Worm (Caenorhabditis elegans) whole organism, young adult: ENCODE data around the gene C01G10.4.
"Not testable (repeated sequence)": the region's sequence is repeated elsewhere in the genome, so short reads cannot be mapped to it uniquely, and the experiment has no call there.

Experiments used
- B0035.1 ChIP-seq: sonication (generic microtip); optimal IDR thresholded peaks from 2 replicates; lab custom pipeline; 2016; ENCODE audit warnings: missing genetic modification characterization, mild to moderate bottlenecking, missing compliant biosample characterization, missing genotype, missing genetic modification reagents
- B0261.1 ChIP-seq: sonication (generic microtip); optimal IDR thresholded peaks from 2 replicates; lab custom pipeline; 2016; ENCODE audit warnings: mild to moderate bottlenecking, missing genetic modification characterization, moderate library complexity, missing compliant biosample characterization
- F22D6.2 ChIP-seq: sonication (generic microtip); optimal IDR thresholded peaks from 2 replicates; lab custom pipeline; 2016; ENCODE audit warnings: mild to moderate bottlenecking, missing genetic modification characterization, missing compliant biosample characterization
- F33H1.4 ChIP-seq: fragments of 200-800 bp; sonication (Bioruptor generic); IDR thresholded peaks from 2 replicates; pipeline ENCODE4 v1.3.6; 2022; ENCODE audit warnings: missing genetic modification reagents, missing genetic modification characterization, missing compliant biosample characterization
- F39B2.1 ChIP-seq: fragments of 200-800 bp; sonication (Bioruptor generic); IDR thresholded peaks from 2 replicates; pipeline ENCODE4 v1.3.6; 2022; ENCODE audit warnings: missing genetic modification reagents, missing genetic modification characterization, missing compliant biosample characterization
- F55B11.4 ChIP-seq: sonication (generic microtip); optimal IDR thresholded peaks from 2 replicates; lab custom pipeline; 2016; ENCODE audit warnings: missing compliant biosample characterization, missing genetic modification characterization, borderline replicate concordance; ENCODE audit not compliant: insufficient read depth
- Y53G8AR.9 ChIP-seq: fragments of 200-800 bp; sonication (Bioruptor generic); conservative IDR thresholded peaks from 2 replicates; pipeline ENCODE4 v1.3.6; 2022; ENCODE audit warnings: missing genetic modification reagents, missing genetic modification characterization, missing compliant biosample characterization
- Y56A3A.18 ChIP-seq: fragments of 200-800 bp; sonication (Bioruptor generic); IDR thresholded peaks from 2 replicates; pipeline ENCODE4 v1.3.6; 2022; ENCODE audit warnings: missing genetic modification reagents, missing genetic modification characterization, missing compliant biosample characterization
- Y95B8A.8 ChIP-seq: fragments of 200-800 bp; sonication (Bioruptor generic); IDR thresholded peaks from 2 replicates; pipeline ENCODE4 v1.3.6; 2022; ENCODE audit warnings: missing genetic modification reagents, missing genetic modification characterization, missing compliant biosample characterization
- atf-7 ChIP-seq: sonication (generic microtip); optimal IDR thresholded peaks from 2 replicates; lab custom pipeline; 2017; ENCODE audit warnings: mild to moderate bottlenecking, missing genetic modification characterization, missing compliant biosample characterization
- ceh-100 ChIP-seq: fragments of 200-800 bp; sonication (Bioruptor generic); IDR thresholded peaks from 2 replicates; pipeline ENCODE4 v1.3.6; 2022; ENCODE audit warnings: missing genetic modification reagents, missing genetic modification characterization, missing compliant biosample characterization
- ceh-91 ChIP-seq: fragments of 200-800 bp; sonication (Bioruptor generic); IDR thresholded peaks from 2 replicates; pipeline ENCODE4 v1.3.6; 2022; ENCODE audit warnings: missing genetic modification reagents, missing genetic modification characterization, missing compliant biosample characterization
- ets-4 ChIP-seq: fragments of 200-800 bp; sonication (Bioruptor generic); optimal IDR thresholded peaks from 2 replicates; lab custom pipeline; 2018; ENCODE audit warnings: mild to moderate bottlenecking, missing genetic modification characterization, missing compliant biosample characterization
- hmg-20 ChIP-seq: fragments of 200-800 bp; sonication (Bioruptor generic); IDR thresholded peaks from 2 replicates; pipeline ENCODE4 v1.3.6; 2022; ENCODE audit warnings: missing genetic modification reagents, missing genetic modification characterization, missing compliant biosample characterization
- hrde-1 ChIP-seq: sonication (generic microtip); optimal IDR thresholded peaks from 2 replicates; lab custom pipeline; 2016; ENCODE audit warnings: missing genetic modification characterization, mild to moderate bottlenecking, missing compliant biosample characterization, moderate library complexity, missing genotype, missing genetic modification reagents, borderline replicate concordance
- madf-3 ChIP-seq: fragments of 200-800 bp; sonication (Bioruptor generic); IDR thresholded peaks from 2 replicates; pipeline ENCODE4 v1.3.6; 2022; ENCODE audit warnings: missing genetic modification reagents, missing genetic modification characterization, missing compliant biosample characterization
- nfyb-1 ChIP-seq: fragments of 200-800 bp; sonication (Bioruptor generic); IDR thresholded peaks from 2 replicates; pipeline ENCODE4 v1.3.6; 2022; ENCODE audit warnings: missing genetic modification reagents, missing genetic modification characterization, missing compliant biosample characterization
- repo-1 ChIP-seq: sonication (generic microtip); optimal IDR thresholded peaks from 2 replicates; lab custom pipeline; 2017; ENCODE audit warnings: mild to moderate bottlenecking, missing genetic modification characterization, missing compliant biosample characterization
- snpc-3.4 ChIP-seq: sonication (generic microtip); optimal IDR thresholded peaks from 2 replicates; lab custom pipeline; 2017; ENCODE audit warnings: missing genetic modification characterization, mild to moderate bottlenecking, missing compliant biosample characterization, antibody characterized with exemption, moderate library complexity, missing genotype, missing genetic modification reagents
- tbx-9 ChIP-seq: sonication (generic microtip); optimal IDR thresholded peaks from 2 replicates; lab custom pipeline; 2016; ENCODE audit warnings: borderline replicate concordance, missing genetic modification characterization, inconsistent platforms, missing compliant biosample characterization
- unc-62 ChIP-seq: fragments of 150-350 bp; optimal IDR thresholded peaks from 2 replicates; lab custom pipeline; 2014; ENCODE audit warnings: missing biosample characterization, missing genetic modification reagents, missing genetic modification characterization
- xnd-1 ChIP-seq: sonication (generic microtip); optimal IDR thresholded peaks from 2 replicates; lab custom pipeline; 2016; ENCODE audit warnings: missing genotype, missing genetic modification reagents, missing genetic modification characterization, missing compliant biosample characterization
- zfh-2 ChIP-seq: fragments of 200-800 bp; sonication (Bioruptor generic); conservative IDR thresholded peaks from 2 replicates; pipeline ENCODE4 v1.3.6; 2022; ENCODE audit warnings: missing genetic modification reagents, missing genetic modification characterization, missing compliant biosample characterization
- ztf-3 ChIP-seq: fragments of 200-800 bp; sonication (Bioruptor generic); optimal IDR thresholded peaks from 2 replicates; lab custom pipeline; 2018; ENCODE audit warnings: mild to moderate bottlenecking, missing genetic modification characterization, missing compliant biosample characterization
- ztf-6 ChIP-seq: fragments of 200-800 bp; sonication (Bioruptor generic); IDR thresholded peaks from 2 replicates; pipeline ENCODE4 v1.3.6; 2022; ENCODE audit warnings: missing genetic modification reagents, missing genetic modification characterization, missing compliant biosample characterization

C01G10.4 gene

DNA sequence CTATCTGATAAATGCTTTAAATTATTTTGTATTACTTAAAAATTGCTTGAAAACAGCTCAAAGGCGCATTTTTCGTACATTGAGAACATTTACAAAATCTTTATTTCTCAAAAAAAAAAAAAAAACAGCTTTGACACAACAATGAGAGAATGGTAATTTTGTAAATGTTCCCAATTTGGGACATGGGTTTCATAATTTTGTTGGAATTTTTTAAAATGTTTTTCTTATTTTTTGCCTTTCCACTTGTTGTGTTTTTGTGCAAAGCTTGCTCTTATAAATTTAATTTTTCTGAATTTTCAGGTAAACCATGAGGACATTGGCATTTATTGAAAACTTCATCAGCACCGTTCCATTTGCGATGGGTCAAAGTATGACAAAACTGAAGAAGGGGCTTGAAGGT, 22.1 kb downstream of the C01G10.4 start, which contains the start of gene T01G5.7:
T01G5.7 (plus strand) TSS at position 301 of the 400 bp plus-strand sequence.
- TF ChIP-seq F55B11.4 (tag; lab: Kevin White, UChicago) (no peak), nfyb-1 (no peak), zfh-2 (GFP tag; lab: Robert Waterston, UW) (no peak)
- TF ChIP-seq, all 124 proteins: peak for 0

DNA sequence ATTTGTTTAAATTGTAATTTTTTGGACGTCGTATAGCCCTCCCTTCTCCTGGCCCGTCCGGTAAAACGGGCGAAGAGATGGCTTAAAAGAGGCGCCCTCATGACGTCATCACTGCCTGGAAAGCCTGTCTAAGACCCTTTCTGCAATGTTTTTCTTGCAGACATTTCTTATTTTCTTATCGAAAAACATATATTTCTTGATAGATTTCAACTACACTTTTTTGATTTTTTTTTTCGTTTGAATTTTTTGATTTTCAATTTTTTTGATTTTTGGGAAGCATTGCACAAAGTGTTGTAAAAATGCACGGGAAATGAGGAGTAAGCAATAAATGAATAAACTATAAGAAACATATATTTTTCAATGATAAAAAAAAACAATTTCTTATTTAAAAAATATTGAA, 24.5 kb downstream of the C01G10.4 start, which contains the start of gene T01G5.6:
T01G5.6 (minus strand) TSS at position 101 of the 400 bp plus-strand sequence.
- no peak for TF ChIP-seq Y53G8AR.9 (GFP tag; lab: Robert Waterston, UW)
- TF ChIP-seq, all 124 proteins: peak for 0

DNA sequence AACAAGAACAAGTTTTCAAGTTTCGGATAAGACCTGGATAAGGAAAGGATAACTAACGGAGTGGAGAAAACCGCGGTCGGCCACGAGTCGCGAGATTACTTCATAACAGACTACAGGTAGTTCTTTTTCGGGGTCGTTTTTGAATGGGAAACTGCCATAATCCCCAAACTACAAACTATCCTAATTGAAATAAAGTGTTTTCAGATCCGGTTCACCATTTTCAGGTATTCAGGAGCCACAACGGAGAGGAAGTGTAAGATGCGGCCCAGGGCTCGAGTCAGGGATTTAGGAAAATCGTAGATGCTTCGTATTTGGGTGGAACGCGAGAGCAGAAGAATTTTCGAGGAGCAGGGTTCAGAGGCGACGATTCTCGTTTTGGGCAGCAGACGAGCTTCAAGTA, 26.4 kb downstream of the C01G10.4 start, which contains the start of gene T01G5.8:
T01G5.8 (plus strand) TSS at position 301 of the 400 bp plus-strand sequence.
- not testable (repeated sequence) for TF ChIP-seq Y56A3A.18 (GFP tag; lab: Robert Waterston, UW); madf-3; ztf-3 (GFP tag; lab: Kevin White, UChicago)

DNA sequence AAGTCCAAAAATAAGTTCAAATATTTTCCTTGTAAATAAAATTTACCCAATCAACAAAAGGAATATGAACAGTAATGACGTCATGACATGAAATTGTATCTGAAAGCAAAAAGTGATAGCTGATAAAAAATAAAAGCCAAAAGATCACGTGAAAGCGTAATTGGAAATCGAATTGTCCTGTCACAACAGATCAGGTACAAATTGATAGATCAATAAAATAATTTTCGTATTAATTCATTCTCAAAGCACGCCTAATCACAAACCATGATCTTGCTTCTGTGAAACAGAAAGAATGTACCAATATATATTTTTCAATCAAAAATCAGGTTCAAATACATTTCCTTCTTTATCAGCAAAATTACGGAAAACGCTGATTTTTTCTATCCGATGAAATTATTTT, 30.0 kb downstream of the C01G10.4 start, which contains the start of gene flor-1:
flor-1 (minus strand) TSS at position 101 of the 400 bp plus-strand sequence.
- TF ChIP-seq snpc-3.4 (no peak), F22D6.2 (tag; lab: Kevin White, UChicago) (no peak), unc-62 (GFP tag; lab: Kevin White, UChicago) (no peak), tbx-9 (tag; lab: Kevin White, UChicago) (no peak), ets-4 (GFP tag; lab: Kevin White, UChicago) (no peak), F33H1.4 (GFP tag; lab: Robert Waterston, UW) (no peak), xnd-1 (tag; lab: Kevin White, UChicago) (no peak), B0035.1 (no peak), ceh-100 (GFP tag; lab: Robert Waterston, UW) (no peak)

DNA sequence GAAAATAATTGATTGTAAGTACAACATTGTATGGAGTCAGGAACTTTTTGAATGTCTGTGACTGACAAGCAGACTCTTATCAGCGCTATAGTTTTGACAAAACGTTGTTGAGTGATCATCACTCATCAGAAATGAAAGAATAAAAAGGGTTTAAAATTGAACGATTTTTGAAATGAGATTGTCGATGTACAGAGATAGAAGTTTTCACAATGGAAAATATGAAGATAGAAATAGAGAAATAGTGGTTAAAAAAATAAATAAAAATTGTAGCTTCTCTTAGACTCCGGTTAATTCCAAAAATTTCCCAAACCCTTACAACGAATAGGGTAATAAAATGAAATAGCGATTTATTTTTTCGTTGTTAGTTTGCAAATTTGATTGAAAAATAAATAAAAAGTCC, 35.6 kb downstream of the C01G10.4 start, which contains the start of gene ugt-30:
ugt-30 (minus strand) TSS at position 101 of the 400 bp plus-strand sequence.
- not testable (repeated sequence) for TF ChIP-seq atf-7, tbx-9, F55B11.4 (tag; lab: Kevin White, UChicago)

DNA sequence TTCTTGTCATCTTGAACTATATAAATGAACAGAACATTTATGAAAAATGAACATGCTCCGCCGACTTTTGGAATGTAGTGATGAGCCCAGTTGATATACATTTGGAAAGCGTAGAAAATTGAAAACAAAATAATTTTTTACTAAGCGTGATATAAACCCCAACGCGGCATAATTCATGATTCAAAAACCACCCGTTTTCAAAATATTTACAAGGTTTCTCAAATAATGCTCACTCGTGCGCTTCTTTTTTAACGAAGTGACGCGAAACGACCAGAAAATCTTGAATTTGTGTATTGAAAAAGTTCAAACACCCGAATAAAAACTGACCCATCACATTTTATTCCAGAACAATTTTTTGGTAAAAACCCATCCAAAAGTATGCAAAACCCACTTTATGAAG, 37.9 kb downstream of the C01G10.4 start, which contains the start of gene srj-27:
srj-27 (minus strand) TSS at position 101 of the 400 bp plus-strand sequence.
- no peak for TF ChIP-seq ceh-91 (GFP tag; lab: Robert Waterston, UW)
- no peak for TF ChIP-seq F39B2.1 (GFP tag; lab: Robert Waterston, UW)
- no peak for TF ChIP-seq B0261.1 (tag; lab: Kevin White, UChicago)
- no peak for TF ChIP-seq ceh-100 (GFP tag; lab: Robert Waterston, UW)
- TF ChIP-seq repo-1, result no peak
- TF ChIP-seq tbx-9 (tag; lab: Kevin White, UChicago), result no peak
- TF ChIP-seq ztf-6 (GFP tag; lab: Robert Waterston, UW), result no peak
- no peak for TF ChIP-seq xnd-1 (tag; lab: Kevin White, UChicago)
- no peak for TF ChIP-seq Y95B8A.8 (GFP tag; lab: Robert Waterston, UW)
- no peak for TF ChIP-seq hrde-1 (tag; lab: Kevin White, UChicago)

DNA sequence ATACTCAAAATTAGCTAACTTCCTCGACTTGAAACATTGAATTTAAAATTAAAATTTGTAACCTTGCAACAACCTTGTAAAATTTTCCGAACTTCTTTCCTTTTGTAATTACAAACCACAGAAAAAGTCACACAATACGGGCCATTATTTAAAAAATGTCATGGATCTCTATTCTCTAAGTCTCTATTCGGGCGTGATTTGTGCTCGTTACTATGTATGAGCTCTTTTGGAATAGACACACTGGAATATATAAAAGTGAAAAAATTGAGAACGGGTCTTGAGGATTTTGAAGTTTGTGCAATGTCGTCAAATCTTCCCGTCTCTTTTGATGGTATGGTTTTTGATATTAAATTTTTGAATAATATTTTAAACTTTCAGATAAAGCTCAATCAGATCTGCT, 38.4 kb downstream of the C01G10.4 start, which contains the start of gene srr-7:
srr-7 (plus strand) TSS at position 301 of the 400 bp plus-strand sequence.
- no peak for TF ChIP-seq hmg-20
